Fruit fly (Drosophila melanogaster): ENCODE measurements around the gene CG5466.

Gene CG5466

DNA sequence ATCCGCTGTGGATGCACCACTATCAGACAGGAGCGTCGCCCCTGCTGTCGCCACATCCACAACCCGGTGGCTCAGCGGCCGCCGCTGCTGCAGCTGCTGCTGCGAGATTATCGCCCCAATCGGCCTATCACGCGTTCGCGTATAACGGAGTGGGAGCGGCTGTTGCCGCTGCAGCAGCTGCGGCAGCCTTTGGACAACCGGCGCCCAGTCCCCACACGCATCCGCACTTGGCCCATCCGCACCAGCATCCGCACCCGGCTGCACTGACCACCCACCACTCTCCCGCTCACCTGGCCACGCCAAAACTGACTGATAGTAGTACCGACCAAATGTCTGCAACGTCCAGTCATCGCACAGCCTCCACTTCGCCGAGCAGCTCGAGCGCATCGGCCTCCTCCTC lies 8.4 kb downstream of the CG5466 start:
- TF ChIP-seq CTCF (optimal IDR thresholded peaks at IDR 0.05) = no peak
- TF ChIP-seq CG8478 (optimal IDR thresholded peaks at IDR 0.05) = no peak

- TF ChIP-seq CG8478 (optimal IDR thresholded peaks at IDR 0.05) (no peak), CTCF (optimal IDR thresholded peaks at IDR 0.05) (no peak)
Observed at dm6 chr3R:20633984-20634446, 16.3 kb downstream of the CG5466 start.

- TF ChIP-seq CG8478 (optimal IDR thresholded peaks at IDR 0.05) = no peak
- no peak for TF ChIP-seq CTCF (optimal IDR thresholded peaks at IDR 0.05)
Observed at dm6 chr3R:20634674-20635594, 17.3 kb downstream of the CG5466 start, which contains the start of the genes Pi3K92E and Lrrk. TSS of gene Pi3K92E (minus strand) at chr3R:20634732. TSS of gene Lrrk (plus strand) at chr3R:20635480.

dm6 chr3R:20635735-20636134 lies 18.1 kb downstream of the CG5466 start:
- TF ChIP-seq CG8478 (optimal IDR thresholded peaks at IDR 0.05) (no peak), CTCF (optimal IDR thresholded peaks at IDR 0.05) (no peak)

DNA sequence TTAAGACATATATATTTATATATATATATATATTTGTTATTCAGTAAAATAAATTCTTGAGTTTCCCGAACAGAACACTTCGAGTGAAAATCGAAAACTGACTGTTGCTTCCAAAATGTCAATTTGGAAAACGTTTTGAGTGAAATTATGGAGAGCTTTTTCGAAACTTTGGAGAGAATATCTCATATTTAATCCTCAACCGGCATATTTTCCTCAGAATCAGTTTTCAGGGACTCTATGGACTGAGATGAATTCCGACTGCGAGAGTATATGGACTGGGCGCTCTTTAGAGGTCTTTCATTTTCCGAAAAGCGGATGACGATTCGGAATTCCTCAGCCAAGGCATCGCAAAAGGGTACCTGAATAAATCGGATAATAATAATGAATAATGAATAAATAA lies 30.9 kb downstream of the CG5466 start, which contains the start of gene GluRIIE:
TSS of gene GluRIIE (minus strand) at position 101 of the 400 bp plus-strand sequence.
- no peak for TF ChIP-seq CTCF (optimal IDR thresholded peaks at IDR 0.05)
- no peak for TF ChIP-seq CG8478 (optimal IDR thresholded peaks at IDR 0.05)

- TF ChIP-seq CG8478 (optimal IDR thresholded peaks at IDR 0.05) (no peak), CTCF (optimal IDR thresholded peaks at IDR 0.05) (no peak)
Observed at dm6 chr3R:20652350-20652749, 34.7 kb downstream of the CG5466 start, which contains the start of gene GluRIID. TSS of gene GluRIID (minus strand) at chr3R:20652450.

DNA sequence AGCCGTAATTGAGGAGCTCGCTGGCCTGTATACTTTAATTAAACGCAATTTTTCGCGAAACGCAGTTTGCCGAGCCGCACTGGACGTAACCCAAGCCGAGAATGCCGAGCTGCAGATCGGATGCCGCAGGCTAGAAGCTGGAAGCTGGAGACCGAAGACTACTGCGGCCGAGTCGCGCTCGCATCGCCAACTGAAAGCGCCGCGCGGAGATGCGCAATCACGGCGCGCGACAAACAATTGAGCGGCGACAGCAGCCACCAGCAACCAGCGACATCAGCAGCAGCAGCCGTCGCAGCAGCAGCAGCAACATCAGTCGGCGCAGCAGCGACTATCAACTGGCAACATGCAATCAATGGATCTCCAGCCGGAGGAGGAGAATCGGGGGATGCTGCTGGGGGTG lies 39.0 kb downstream of the CG5466 start:
- TF ChIP-seq CTCF (optimal IDR thresholded peaks at IDR 0.05) = no peak
- TF ChIP-seq CG8478 (optimal IDR thresholded peaks at IDR 0.05) = no peak

DNA sequence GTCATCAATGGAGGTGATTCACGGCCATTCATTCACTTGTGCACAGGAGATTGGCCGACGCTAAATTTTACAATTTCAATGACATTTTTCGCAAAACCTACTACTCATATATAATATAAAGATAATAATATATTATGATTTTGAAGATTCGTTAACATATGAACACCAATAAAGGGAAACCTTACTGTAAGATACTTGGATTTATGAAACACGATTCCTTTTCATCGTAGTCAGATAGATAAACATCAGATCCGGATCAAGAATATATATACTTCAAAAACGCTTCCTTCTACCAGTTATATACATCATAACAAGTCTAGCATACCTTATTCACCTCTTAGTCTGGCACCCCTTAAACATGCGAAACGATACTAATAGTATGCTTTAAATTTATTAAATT lies 42.1 kb downstream of the CG5466 start, which contains the start of gene Nep4:
TSS of gene Nep4 (minus strand) at position 101 of the 400 bp plus-strand sequence.
- TF ChIP-seq CG8478 (optimal IDR thresholded peaks at IDR 0.05) (no peak), CTCF (optimal IDR thresholded peaks at IDR 0.05) (no peak)

dm6 chr3R:20669040-20669621 lies 51.4 kb downstream of the CG5466 start, which contains the start of gene Cpr92F:
TSS of gene Cpr92F (plus strand) at chr3R:20669571.
- TF ChIP-seq CTCF (optimal IDR thresholded peaks at IDR 0.05) (no peak), CG8478 (optimal IDR thresholded peaks at IDR 0.05) (no peak)
